Fruit fly (Drosophila melanogaster) whole organism, embryonic: ENCODE measurements around the gene loqs.

Experiments used
- Abd-B ChIP-seq: fragments of 200-800 bp; sonication (Bioruptor generic); optimal IDR thresholded peaks from 2 replicates; lab custom pipeline; 2018; ENCODE audit warnings: missing biosample characterization, mild to moderate bottlenecking, missing genetic modification characterization, moderate library complexity
- B-H2 ChIP-seq: fragments of 200-800 bp; sonication (Bioruptor generic); optimal IDR thresholded peaks from 2 replicates; lab custom pipeline; 2018; ENCODE audit warnings: missing biosample characterization, mild to moderate bottlenecking, missing genetic modification characterization
- CG10147 ChIP-seq: fragments of 200-800 bp; sonication (Bioruptor generic); optimal IDR thresholded peaks from 2 replicates; lab custom pipeline; 2019; ENCODE audit warnings: missing biosample characterization, mild to moderate bottlenecking, missing genetic modification characterization, moderate library complexity
- CG1024 ChIP-seq: fragments of 200-800 bp; sonication (Bioruptor generic); IDR thresholded peaks from 2 replicates; pipeline ENCODE4 v1.3.6; 2022; ENCODE audit warnings: missing biosample characterization, missing genetic modification characterization
- CG10462 ChIP-seq: fragments of 200-800 bp; sonication (Bioruptor generic); optimal IDR thresholded peaks from 2 replicates; lab custom pipeline; 2016; ENCODE audit warnings: missing biosample characterization, missing genetic modification characterization
- CG10543 ChIP-seq: fragments of 200-800 bp; sonication (Bioruptor generic); optimal IDR thresholded peaks from 3 replicates; lab custom pipeline; 2017; ENCODE audit warnings: missing biosample characterization, mild to moderate bottlenecking, missing genetic modification characterization, moderate library complexity
- CG10959 ChIP-seq: fragments of 200-800 bp; sonication (Bioruptor generic); IDR thresholded peaks from 2 replicates; pipeline ENCODE4 v1.3.6; 2022; ENCODE audit warnings: missing biosample characterization, missing genetic modification characterization
- CG10979 ChIP-seq: fragments of 200-800 bp; sonication (Bioruptor generic); optimal IDR thresholded peaks from 2 replicates; lab custom pipeline; 2018; ENCODE audit warnings: missing biosample characterization, mild to moderate bottlenecking, missing genetic modification characterization, moderate library complexity
- CG13424 ChIP-seq: fragments of 200-800 bp; sonication (Bioruptor generic); optimal IDR thresholded peaks from 2 replicates; lab custom pipeline; 2019; ENCODE audit warnings: missing biosample characterization, mild to moderate bottlenecking, missing genetic modification characterization, moderate library complexity
- CG13624 ChIP-seq: fragments of 200-800 bp; sonication (Bioruptor generic); optimal IDR thresholded peaks from 2 replicates; lab custom pipeline; 2016; ENCODE audit warnings: missing biosample characterization, missing genetic modification characterization
- CG14441 ChIP-seq: fragments of 200-800 bp; sonication (Bioruptor generic); IDR thresholded peaks from 2 replicates; pipeline ENCODE4 v1.3.6; 2022; ENCODE audit warnings: missing biosample characterization, missing genetic modification characterization
- CG14860 ChIP-seq: fragments of 200-800 bp; sonication (Bioruptor generic); IDR thresholded peaks from 3 replicates; pipeline ENCODE4 v1.3.6; 2022; ENCODE audit warnings: missing biosample characterization, missing genetic modification characterization; ENCODE audit not compliant: partially characterized antibody
- CG14965 ChIP-seq: fragments of 200-800 bp; sonication (Bioruptor generic); optimal IDR thresholded peaks from 2 replicates; lab custom pipeline; 2016; ENCODE audit warnings: missing biosample characterization, missing genetic modification characterization, borderline replicate concordance
- CG15073 ChIP-seq: fragments of 200-800 bp; sonication (Bioruptor generic); optimal IDR thresholded peaks from 2 replicates; lab custom pipeline; 2016; ENCODE audit warnings: missing biosample characterization, missing genetic modification characterization
- CG1603 ChIP-seq: fragments of 200-800 bp; sonication (Bioruptor generic); optimal IDR thresholded peaks from 2 replicates; lab custom pipeline; 2019; ENCODE audit warnings: missing biosample characterization, mild to moderate bottlenecking, missing genetic modification characterization, moderate library complexity
- CG18476 ChIP-seq: fragments of 200-800 bp; sonication (Bioruptor generic); optimal IDR thresholded peaks from 2 replicates; lab custom pipeline; 2016; ENCODE audit warnings: missing biosample characterization, mild to moderate bottlenecking, missing genetic modification characterization
- CG18619 ChIP-seq: fragments of 200-800 bp; sonication (Bioruptor generic); optimal IDR thresholded peaks from 3 replicates; lab custom pipeline; 2017; ENCODE audit warnings: missing biosample characterization, mild to moderate bottlenecking, missing genetic modification characterization
- CG2875 ChIP-seq: fragments of 200-800 bp; sonication (Bioruptor generic); optimal IDR thresholded peaks from 2 replicates; lab custom pipeline; 2017; ENCODE audit warnings: missing biosample characterization, mild to moderate bottlenecking, missing genetic modification characterization, missing genetic modification reagents
- CG3407 ChIP-seq: fragments of 200-800 bp; sonication (Bioruptor generic); optimal IDR thresholded peaks from 2 replicates; lab custom pipeline; 2018; ENCODE audit warnings: missing biosample characterization, mild to moderate bottlenecking, missing genetic modification characterization
- CG4404 ChIP-seq: fragments of 200-800 bp; sonication (Bioruptor generic); IDR thresholded peaks from 2 replicates; pipeline ENCODE4 v1.3.6; 2022; ENCODE audit warnings: missing biosample characterization, missing genetic modification characterization
- CG5180 ChIP-seq: fragments of 200-800 bp; sonication (Bioruptor generic); optimal IDR thresholded peaks from 3 replicates; lab custom pipeline; 2017; ENCODE audit warnings: missing biosample characterization, missing genetic modification characterization, mild to moderate bottlenecking, moderate library complexity, missing genetic modification reagents
- CG7839 ChIP-seq: fragments of 200-800 bp; sonication (Bioruptor generic); optimal IDR thresholded peaks from 3 replicates; lab custom pipeline; 2018; ENCODE audit warnings: missing biosample characterization, mild to moderate bottlenecking, missing genetic modification characterization, moderate library complexity
- CG7987 ChIP-seq: fragments of 200-800 bp; sonication (Bioruptor generic); optimal IDR thresholded peaks from 2 replicates; lab custom pipeline; 2018; ENCODE audit warnings: missing biosample characterization, mild to moderate bottlenecking, missing genetic modification characterization, moderate library complexity
- CkIIα-i1 ChIP-seq: fragments of 200-800 bp; sonication (Bioruptor generic); IDR thresholded peaks from 2 replicates; pipeline ENCODE4 v1.3.6; 2022; ENCODE audit warnings: missing biosample characterization, missing genetic modification characterization
- Dfd ChIP-seq, 2 experiments: fragments of >200 bp; optimal IDR thresholded peaks; 2 replicates each; lab custom pipeline; 2017; ENCODE audit warnings: missing biosample characterization in 2 of 2, missing genetic modification characterization in 2 of 2
- Dref ChIP-seq: fragments of 200-800 bp; sonication (Bioruptor generic); IDR thresholded peaks from 2 replicates; pipeline ENCODE4 v1.3.6; 2022; ENCODE audit warnings: missing biosample characterization, missing genetic modification characterization
- E2f2 ChIP-seq: fragments of 200-800 bp; sonication (Bioruptor generic); IDR thresholded peaks from 2 replicates; pipeline ENCODE4 v1.3.6; 2022; ENCODE audit warnings: missing biosample characterization, missing genetic modification characterization
- ERR ChIP-seq: fragments of 200-800 bp; sonication (Bioruptor generic); optimal IDR thresholded peaks from 2 replicates; lab custom pipeline; 2016; ENCODE audit warnings: missing biosample characterization, missing genetic modification characterization
- Ets65A ChIP-seq: fragments of 200-800 bp; sonication (Bioruptor generic); peaks from one replicate; lab custom pipeline; 2016; ENCODE audit warnings: missing biosample characterization, missing genetic modification characterization
- Gsc ChIP-seq: fragments of 200-800 bp; sonication (Bioruptor generic); IDR thresholded peaks from 2 replicates; pipeline ENCODE4 v1.3.6; 2022; ENCODE audit warnings: missing biosample characterization, missing genetic modification characterization
- Gug ChIP-seq: fragments of 200-800 bp; sonication (Bioruptor generic); IDR thresholded peaks from 4 replicates; pipeline ENCODE4 v1.3.6; 2022; ENCODE audit warnings: missing biosample characterization, missing genetic modification characterization
- H2.0 ChIP-seq: fragments of 200-800 bp; sonication (Bioruptor generic); IDR thresholded peaks from 2 replicates; pipeline ENCODE4 v1.3.6; 2022; ENCODE audit warnings: missing biosample characterization, missing genetic modification characterization
- MBD-R2 ChIP-seq: fragments of 200-800 bp; sonication (Bioruptor generic); IDR thresholded peaks from 2 replicates; pipeline ENCODE4 v1.3.6; 2022; ENCODE audit warnings: missing biosample characterization, missing genetic modification characterization
- Myb ChIP-seq: fragments of 200-800 bp; sonication (Bioruptor generic); optimal IDR thresholded peaks from 2 replicates; lab custom pipeline; 2016; ENCODE audit warnings: missing biosample characterization, missing genetic modification characterization
- Oli ChIP-seq: fragments of 200-800 bp; sonication (Bioruptor generic); optimal IDR thresholded peaks from 2 replicates; lab custom pipeline; 2018; ENCODE audit warnings: missing biosample characterization, mild to moderate bottlenecking, missing genetic modification characterization, moderate library complexity
- Ptx1 ChIP-seq: fragments of 200-800 bp; sonication (Bioruptor generic); IDR thresholded peaks from 2 replicates; pipeline ENCODE4 v1.3.6; 2022; ENCODE audit warnings: missing biosample characterization, missing genetic modification characterization
- Rfx ChIP-seq: fragments of 200-800 bp; sonication (Bioruptor generic); IDR thresholded peaks from 2 replicates; pipeline ENCODE4 v1.3.6; 2022; ENCODE audit warnings: missing biosample characterization, missing genetic modification characterization
- Side ChIP-seq: fragments of 200-800 bp; sonication (Bioruptor generic); optimal IDR thresholded peaks from 2 replicates; lab custom pipeline; 2016; ENCODE audit warnings: missing biosample characterization, missing genetic modification characterization
- abd-A ChIP-seq: fragments of 200-800 bp; sonication (Bioruptor generic); optimal IDR thresholded peaks from 3 replicates; lab custom pipeline; 2019; ENCODE audit warnings: missing biosample characterization, mild to moderate bottlenecking, missing genetic modification characterization, moderate library complexity
- croc ChIP-seq: fragments of 200-800 bp; sonication (Bioruptor generic); conservative IDR thresholded peaks from 3 replicates; pipeline ENCODE4 v1.3.6; 2022; ENCODE audit warnings: missing biosample characterization, missing genetic modification characterization
- crol ChIP-seq: fragments of 200-800 bp; sonication (Bioruptor generic); IDR thresholded peaks from 2 replicates; pipeline ENCODE4 v1.3.6; 2022; ENCODE audit warnings: missing biosample characterization, missing genetic modification characterization
- dan ChIP-seq: fragments of 200-800 bp; sonication (Bioruptor generic); IDR thresholded peaks from 2 replicates; pipeline ENCODE4 v1.3.6; 2022; ENCODE audit warnings: missing biosample characterization, missing genetic modification characterization
- dati ChIP-seq: fragments of 200-800 bp; sonication (Bioruptor generic); IDR thresholded peaks from 2 replicates; pipeline ENCODE4 v1.3.6; 2022; ENCODE audit warnings: missing biosample characterization, missing genetic modification characterization
- mam ChIP-seq: fragments of 200-800 bp; sonication (Bioruptor generic); optimal IDR thresholded peaks from 3 replicates; lab custom pipeline; 2016; ENCODE audit warnings: missing biosample characterization, missing genetic modification characterization
- nau ChIP-seq: fragments of 200-800 bp; sonication (Bioruptor generic); optimal IDR thresholded peaks from 3 replicates; lab custom pipeline; 2017; ENCODE audit warnings: missing biosample characterization, mild to moderate bottlenecking, missing genetic modification characterization, missing genetic modification reagents
- pfk ChIP-seq: fragments of 200-800 bp; sonication (Bioruptor generic); optimal IDR thresholded peaks from 2 replicates; lab custom pipeline; 2018; ENCODE audit warnings: missing biosample characterization, mild to moderate bottlenecking, missing genetic modification characterization, moderate library complexity
- rib ChIP-seq: fragments of 200-800 bp; sonication (Bioruptor generic); IDR thresholded peaks from 2 replicates; pipeline ENCODE4 v1.3.6; 2022; ENCODE audit warnings: missing biosample characterization, missing genetic modification characterization
- stwl ChIP-seq: fragments of 200-800 bp; sonication (Bioruptor generic); optimal IDR thresholded peaks from 3 replicates; lab custom pipeline; 2018; ENCODE audit warnings: missing biosample characterization, mild to moderate bottlenecking, missing genetic modification characterization, moderate library complexity
- tap ChIP-seq: fragments of 200-800 bp; optimal IDR thresholded peaks from 3 replicates; lab custom pipeline; 2019; ENCODE audit warnings: missing biosample characterization, mild to moderate bottlenecking, missing genetic modification characterization, moderate library complexity
- yki ChIP-seq: fragments of >200 bp; optimal IDR thresholded peaks from 3 replicates; lab custom pipeline; 2018
- z ChIP-seq: fragments of 200-800 bp; sonication (Bioruptor generic); IDR thresholded peaks from 3 replicates; pipeline ENCODE4 v1.3.6; 2022; ENCODE audit warnings: missing biosample characterization, missing genetic modification characterization

Gene loqs

dm6 chr2L:13398614-13399161 is 16.2 kb downstream of the loqs start, which contains the start of the genes CG10859 and CG7110 (continued):
- TF ChIP-seq CG2875 (GFP tag; lab: Kevin White, UChicago) (peak; percentile 26), abd-A (tag; lab: Kevin White, UChicago) (no peak), Rfx (peak; percentile 9; the same call in 1 of the 2 replicates), mam (no peak), E2f2 (GFP tag; lab: Robert Waterston, UW) (peak; percentile 89), CG1024 (GFP tag; lab: Robert Waterston, UW) (peak; percentile 21; the same call in 1 of the 2 replicates), Oli (tag; lab: Kevin White, UChicago) (no peak), crol (no peak), rib (GFP tag; lab: Robert Waterston, UW) (no peak), H2.0 (GFP tag; lab: Robert Waterston, UW) (no peak), CG10543 (GFP tag; lab: Kevin White, UChicago) (peak; percentile 26), CG7839 (tag; lab: Kevin White, UChicago) (peak; percentile 40), z (GFP tag; lab: Robert Waterston, UW) (no peak), CG10462 (GFP tag; lab: Kevin White, UChicago) (no peak), MBD-R2 (GFP tag; lab: Robert Waterston, UW) (peak; percentile 48; the same call in 1 of the 2 replicates), CG10959 (no peak), stwl (tag; lab: Kevin White, UChicago) (peak; percentile 87), tap (tag; lab: Kevin White, UChicago) (peak; percentile 28), Gsc (GFP tag; lab: Robert Waterston, UW) (no peak), ERR (GFP tag; lab: Kevin White, UChicago) (no peak), CkIIα-i1 (GFP tag; lab: Robert Waterston, UW) (no peak), CG13624 (GFP tag; lab: Kevin White, UChicago) (peak; percentile 7), Abd-B (GFP tag; lab: Kevin White, UChicago) (no peak), CG1603 (peak; percentile 81), CG10147 (GFP tag; lab: Kevin White, UChicago) (peak; percentile 37), Myb (peak; percentile 29), CG3407 (GFP tag; lab: Kevin White, UChicago) (no peak), Dfd (GFP tag; optimal IDR thresholded peaks at IDR 0.05; lab: Kevin White, UChicago) (no peak), yki (lab: Kevin White, UChicago) (no peak), CG5180 (no peak), CG10979 (peak; percentile 22), Gug (GFP tag; lab: Robert Waterston, UW) (no peak), Ptx1 (GFP tag; lab: Robert Waterston, UW) (no peak), Side (GFP tag; lab: Kevin White, UChicago) (no peak), CG14965 (no peak), CG4404 (no peak), CG14860 (GFP tag; lab: Robert Waterston, UW) (no peak), CG13424 (tag; lab: Kevin White, UChicago) (peak; percentile 28), Dref (GFP tag; lab: Robert Waterston, UW) (no peak), CG15073 (GFP tag; lab: Kevin White, UChicago) (no peak), dati (GFP tag; lab: Robert Waterston, UW) (no peak), nau (GFP tag; lab: Kevin White, UChicago) (peak; percentile 55), CG18619 (GFP tag; lab: Kevin White, UChicago) (peak; percentile 65), CG7987 (peak; percentile 89), pfk (GFP tag; lab: Kevin White, UChicago) (peak; percentile 26), CG18476 (GFP tag; lab: Kevin White, UChicago) (no peak), croc (GFP tag; lab: Robert Waterston, UW) (no peak), CG14441 (GFP tag; lab: Robert Waterston, UW) (no peak), dan (no peak), B-H2 (GFP tag; lab: Kevin White, UChicago) (peak; percentile 63), Ets65A (GFP tag; lab: Kevin White, UChicago) (peak; percentile 70)
